Worm (Caenorhabditis elegans) whole organism, L2 larva: ENCODE data around the gene fbxc-42.

Experiments
- egl-27 ChIP-seq: sonication (generic microtip); optimal IDR thresholded peaks from 3 replicates; lab custom pipeline; 2017; ENCODE audit warnings: missing biosample characterization, missing genetic modification reagents, missing genetic modification characterization
- elt-1 ChIP-seq: fragments of 150-350 bp; optimal IDR thresholded peaks from 2 replicates; lab custom pipeline; 2014; ENCODE audit warnings: missing biosample characterization, missing genetic modification characterization
- lin-11 ChIP-seq: fragments of 150-350 bp; sonication (generic microtip); optimal IDR thresholded peaks from 2 replicates; lab custom pipeline; 2014; ENCODE audit warnings: missing biosample characterization, missing genetic modification characterization, inconsistent platforms, mixed read lengths

ce11 chrII:958618-959017 lies 32.8 kb upstream of the fbxc-42 start, which contains the start of gene sdz-4:
- TF ChIP-seq elt-1 (no peak), lin-11 (tag; lab: Kevin White, UChicago) (no peak), egl-27 (tag; lab: Kevin White, UChicago) (no peak)
